Fruit fly (Drosophila melanogaster) S2 (cell line): ENCODE data around the gene yellow-c.

ENCODE experiments used
- CG8478 ChIP-seq: fragments of >200 bp; optimal IDR thresholded peaks from 2 replicates; lab custom pipeline; 2018
- CTCF ChIP-seq, 2 experiments: fragments of >200 bp; optimal IDR thresholded peaks; 2 replicates each; lab custom pipeline; 2018

The yellow-c gene

dm6 chr2L:15035366-15035765 is at the start of gene yellow-c:
yellow-c (plus strand) TSS chr2L:15035394.
- no peak for TF ChIP-seq CG8478 (lab: Kevin White, UChicago)
- TF ChIP-seq CTCF (optimal IDR thresholded peaks at IDR 0.05; lab: Kevin White, UChicago) = no peak

- TF ChIP-seq CG8478 (lab: Kevin White, UChicago) (no peak), CTCF (optimal IDR thresholded peaks at IDR 0.05; lab: Kevin White, UChicago) (no peak)
Observed at dm6 chr2L:14992889-14993288, 42.3 kb upstream of the yellow-c start.

dm6 chr2L:14994834-14995506 is 40.2 kb upstream of the yellow-c start:
- TF ChIP-seq CG8478 (lab: Kevin White, UChicago) = no peak
- no peak for TF ChIP-seq CTCF (optimal IDR thresholded peaks at IDR 0.05; lab: Kevin White, UChicago)

- TF ChIP-seq CG8478 (lab: Kevin White, UChicago) (no peak), CTCF (optimal IDR thresholded peaks at IDR 0.05; lab: Kevin White, UChicago) (no peak)
Observed at dm6 chr2L:14995594-14996463, 39.4 kb upstream of the yellow-c start.

dm6 chr2L:14997370-14997769 is 37.8 kb upstream of the yellow-c start, which contains the start of gene mol:
mol (minus strand) TSS chr2L:14997559.
- no peak for TF ChIP-seq CTCF (optimal IDR thresholded peaks at IDR 0.05; lab: Kevin White, UChicago)
- TF ChIP-seq CG8478 (lab: Kevin White, UChicago) = no peak

dm6 chr2L:15000360-15000759 is 34.8 kb upstream of the yellow-c start:
- no peak for TF ChIP-seq CG8478 (lab: Kevin White, UChicago)
- TF ChIP-seq CTCF (optimal IDR thresholded peaks at IDR 0.05; lab: Kevin White, UChicago) = no peak

dm6 chr2L:15001847-15002246 is 33.3 kb upstream of the yellow-c start:
- no peak for TF ChIP-seq CG8478 (lab: Kevin White, UChicago)
- TF ChIP-seq CTCF (optimal IDR thresholded peaks at IDR 0.05; lab: Kevin White, UChicago) = no peak

- no peak for TF ChIP-seq CTCF (optimal IDR thresholded peaks at IDR 0.05; lab: Kevin White, UChicago)
- no peak for TF ChIP-seq CG8478 (lab: Kevin White, UChicago)
Observed at dm6 chr2L:15005505-15005904, 29.7 kb upstream of the yellow-c start, which contains the start of gene DCTN5-p25. DCTN5-p25 (plus strand) TSS chr2L:15005733.

- no peak for TF ChIP-seq CG8478 (lab: Kevin White, UChicago)
- TF ChIP-seq CTCF (optimal IDR thresholded peaks at IDR 0.05; lab: Kevin White, UChicago) = no peak
Observed at dm6 chr2L:15007331-15007863, 27.8 kb upstream of the yellow-c start, which contains the start of the genes Ankrd49 and NC2beta. Ankrd49 (minus strand) TSS chr2L:15007431. NC2beta (plus strand) TSS chr2L:15007813.

dm6 chr2L:15008034-15008433 is 27.2 kb upstream of the yellow-c start:
- no peak for TF ChIP-seq CTCF (optimal IDR thresholded peaks at IDR 0.05; lab: Kevin White, UChicago)
- TF ChIP-seq CG8478 (lab: Kevin White, UChicago) = no peak

- TF ChIP-seq CG8478 (lab: Kevin White, UChicago) = no peak
- TF ChIP-seq CTCF (optimal IDR thresholded peaks at IDR 0.05; lab: Kevin White, UChicago) = no peak
Observed at dm6 chr2L:15009703-15010102, 25.5 kb upstream of the yellow-c start, which contains the start of the genes THG and Rnmt. THG (minus strand) TSS chr2L:15009724. Rnmt (plus strand) TSS chr2L:15009939.

dm6 chr2L:15011779-15012178 is 23.4 kb upstream of the yellow-c start:
- TF ChIP-seq CTCF (optimal IDR thresholded peaks at IDR 0.05; lab: Kevin White, UChicago) = no peak

dm6 chr2L:15013523-15013922 is 21.7 kb upstream of the yellow-c start:
- no peak for TF ChIP-seq CG8478 (lab: Kevin White, UChicago)
- no peak for TF ChIP-seq CTCF (optimal IDR thresholded peaks at IDR 0.05; lab: Kevin White, UChicago)

- no peak for TF ChIP-seq CG8478 (lab: Kevin White, UChicago)
- TF ChIP-seq CTCF (optimal IDR thresholded peaks at IDR 0.05; lab: Kevin White, UChicago) = no peak
Observed at dm6 chr2L:15016031-15016430, 19.2 kb upstream of the yellow-c start, which contains the start of gene GABA-B-R1. GABA-B-R1 (plus strand) TSS chr2L:15016331.

dm6 chr2L:15026582-15026981 is 8.6 kb upstream of the yellow-c start, which contains the start of gene CG33310:
CG33310 (plus strand) TSS chr2L:15026882.
- TF ChIP-seq CTCF (optimal IDR thresholded peaks at IDR 0.05; lab: Kevin White, UChicago) = no peak
- no peak for TF ChIP-seq CG8478 (lab: Kevin White, UChicago)
